Worm (Caenorhabditis elegans) whole organism, L3 larva: ENCODE results near the gene clec-135.

Source experiments
- fos-1 ChIP-seq: fragments of 150-350 bp; optimal IDR thresholded peaks from 2 replicates; lab custom pipeline; 2014; ENCODE audit warnings: missing biosample characterization, missing genetic modification characterization
- mdl-1 ChIP-seq: fragments of 150-350 bp; optimal IDR thresholded peaks from 2 replicates; lab custom pipeline; 2014; ENCODE audit warnings: missing biosample characterization, missing genetic modification characterization
- nhr-77 ChIP-seq: fragments of 150-350 bp; optimal IDR thresholded peaks from 2 replicates; lab custom pipeline; 2014; ENCODE audit warnings: missing biosample characterization, missing genetic modification characterization
- pqm-1 ChIP-seq: fragments of 150-350 bp; optimal IDR thresholded peaks from 2 replicates; lab custom pipeline; 2017; ENCODE audit warnings: missing biosample characterization, missing genetic modification characterization, inconsistent platforms
- skn-1 ChIP-seq: fragments of 150-350 bp; optimal IDR thresholded peaks from 2 replicates; lab custom pipeline; 2014; ENCODE audit warnings: missing biosample characterization, missing genetic modification characterization
- snpc-4 ChIP-seq: fragments of 150-350 bp; optimal IDR thresholded peaks from 2 replicates; lab custom pipeline; 2014; ENCODE audit warnings: missing biosample characterization, missing genetic modification characterization

DNA sequence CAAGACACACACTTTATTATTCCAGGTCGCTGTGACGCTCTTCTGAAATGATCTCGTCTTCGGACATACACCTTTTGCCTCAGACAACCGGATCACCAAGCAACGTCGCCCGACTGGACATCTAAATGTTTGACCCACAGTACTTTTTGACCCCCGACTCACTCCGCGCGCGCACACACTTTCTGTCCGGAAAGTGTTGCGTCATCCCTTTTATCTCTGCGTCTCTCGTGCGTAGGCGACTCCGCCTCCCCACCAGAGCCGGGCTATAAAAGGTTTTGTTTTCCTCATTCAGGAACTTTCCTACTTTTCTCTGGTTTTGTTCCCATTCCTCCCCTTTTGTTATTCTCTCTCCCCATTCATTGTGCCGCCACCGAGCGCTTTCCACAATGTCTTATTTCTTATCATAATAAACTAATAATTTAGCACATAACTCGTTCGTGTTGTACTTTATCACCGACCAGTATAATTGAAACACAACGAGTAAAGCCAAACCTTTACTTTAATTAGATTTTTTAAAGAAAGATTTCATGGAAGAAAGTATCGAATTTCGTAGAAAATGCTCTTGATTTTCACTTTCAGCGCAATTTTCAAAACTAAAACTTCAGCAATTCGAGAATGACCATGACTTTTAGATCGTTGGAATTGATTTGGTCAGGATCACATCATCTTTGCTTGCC lies 49.4 kb downstream of the clec-135 start, which contains the start of gene F31D5.6:
- TF ChIP-seq pqm-1 (tag; lab: Kevin White, UChicago) (no peak), fos-1 (no peak), skn-1 (tag; lab: Kevin White, UChicago) (no peak), snpc-4 (no peak), mdl-1 (tag; lab: Kevin White, UChicago) (no peak), nhr-77 (no peak)
